Fruit fly (Drosophila melanogaster) whole organism, prepupa: ENCODE data around the gene Tg.

ENCODE experiments used
- Blimp-1 ChIP-seq: fragments of 200-800 bp; sonication (Bioruptor generic); optimal IDR thresholded peaks from 3 replicates; lab custom pipeline; 2017; ENCODE audit warnings: missing biosample characterization, missing genetic modification characterization, mild to moderate bottlenecking, moderate library complexity, missing genetic modification reagents
- CG10669 ChIP-seq: fragments of 200-800 bp; sonication (Bioruptor generic); optimal IDR thresholded peaks from 3 replicates; lab custom pipeline; 2018; ENCODE audit warnings: missing biosample characterization, mild to moderate bottlenecking, missing genetic modification characterization, moderate library complexity
- CG11294 ChIP-seq: fragments of 200-800 bp; sonication (Bioruptor generic); IDR thresholded peaks from 2 replicates; pipeline ENCODE4 v1.3.6; 2022; ENCODE audit warnings: missing biosample characterization, missing genetic modification characterization
- CG11762 ChIP-seq: fragments of 200-800 bp; sonication (Bioruptor generic); optimal IDR thresholded peaks from 3 replicates; lab custom pipeline; 2016; ENCODE audit warnings: missing biosample characterization, missing genetic modification characterization; ENCODE audit not compliant: insufficient read depth
- CG11902 ChIP-seq: fragments of 200-800 bp; sonication (Bioruptor generic); optimal IDR thresholded peaks from 3 replicates; lab custom pipeline; 2016; ENCODE audit warnings: missing biosample characterization, missing genetic modification characterization
- CG15336 ChIP-seq: fragments of 200-800 bp; sonication (Bioruptor generic); IDR thresholded peaks from 2 replicates; pipeline ENCODE4 v1.3.6; 2022; ENCODE audit warnings: missing biosample characterization, missing genetic modification characterization
- CG1621 ChIP-seq: fragments of 200-800 bp; sonication (Bioruptor generic); optimal IDR thresholded peaks from 3 replicates; lab custom pipeline; 2018; ENCODE audit warnings: missing biosample characterization, mild to moderate bottlenecking, missing genetic modification characterization
- CG16779 ChIP-seq: fragments of 200-800 bp; sonication (Bioruptor generic); optimal IDR thresholded peaks from 3 replicates; lab custom pipeline; 2017; ENCODE audit warnings: missing biosample characterization, mild to moderate bottlenecking, missing genetic modification characterization
- CG3032 ChIP-seq: fragments of 200-800 bp; optimal IDR thresholded peaks from 2 replicates; lab custom pipeline; 2019; ENCODE audit warnings: missing biosample characterization, mild to moderate bottlenecking, missing genetic modification characterization, moderate library complexity
- CG3919 ChIP-seq: fragments of 200-800 bp; sonication (Bioruptor generic); optimal IDR thresholded peaks from 3 replicates; lab custom pipeline; 2016; ENCODE audit warnings: missing biosample characterization, missing genetic modification characterization
- CG6163 ChIP-seq: fragments of 200-800 bp; sonication (Bioruptor generic); IDR thresholded peaks from 3 replicates; pipeline ENCODE4 v1.3.6; 2022; ENCODE audit warnings: missing biosample characterization, missing genetic modification characterization
- CG6792 ChIP-seq: fragments of 200-800 bp; sonication (Bioruptor generic); optimal IDR thresholded peaks from 3 replicates; lab custom pipeline; 2016; ENCODE audit warnings: missing biosample characterization, missing genetic modification characterization
- CG6808 ChIP-seq: fragments of 200-800 bp; sonication (Bioruptor generic); optimal IDR thresholded peaks from 3 replicates; lab custom pipeline; 2017; ENCODE audit warnings: missing biosample characterization, missing genetic modification characterization, mild to moderate bottlenecking, moderate library complexity, missing genetic modification reagents
- CG7368 ChIP-seq: fragments of 200-800 bp; sonication (Bioruptor generic); optimal IDR thresholded peaks from 3 replicates; lab custom pipeline; 2016; ENCODE audit warnings: missing biosample characterization, missing genetic modification characterization
- CG8119 ChIP-seq: fragments of 200-800 bp; sonication (Bioruptor generic); IDR thresholded peaks from 3 replicates; pipeline ENCODE4 v1.3.6; 2022; ENCODE audit warnings: missing biosample characterization, missing genetic modification characterization
- CG8319 ChIP-seq: fragments of 200-800 bp; sonication (Bioruptor generic); optimal IDR thresholded peaks from 3 replicates; lab custom pipeline; 2016; ENCODE audit warnings: missing biosample characterization, missing genetic modification characterization
- CG8632 ChIP-seq: fragments of 200-800 bp; sonication (Bioruptor generic); optimal IDR thresholded peaks from 3 replicates; lab custom pipeline; 2016; ENCODE audit warnings: missing biosample characterization, missing genetic modification characterization
- Eip75B ChIP-seq: fragments of 200-800 bp; sonication (Bioruptor generic); optimal IDR thresholded peaks from 3 replicates; lab custom pipeline; 2016; ENCODE audit warnings: missing biosample characterization, missing genetic modification characterization
- Eip78C ChIP-seq: fragments of 200-800 bp; sonication (Bioruptor generic); peaks from one replicate; lab custom pipeline; 2016; ENCODE audit warnings: missing biosample characterization, missing genetic modification characterization
- Eip93F ChIP-seq: fragments of 200-800 bp; sonication (Bioruptor generic); optimal IDR thresholded peaks from 2 replicates; lab custom pipeline; 2016; ENCODE audit warnings: missing biosample characterization, mild to moderate bottlenecking, missing genetic modification characterization
- Ets21C ChIP-seq: fragments of 200-800 bp; sonication (Bioruptor generic); optimal IDR thresholded peaks from 3 replicates; lab custom pipeline; 2016; ENCODE audit warnings: missing biosample characterization, missing genetic modification characterization
- Ets96B ChIP-seq: fragments of 200-800 bp; optimal IDR thresholded peaks from 2 replicates; lab custom pipeline; 2019; ENCODE audit warnings: missing biosample characterization, mild to moderate bottlenecking, missing genetic modification characterization, moderate library complexity
- Gug ChIP-seq: fragments of 200-800 bp; sonication (Bioruptor generic); IDR thresholded peaks from 2 replicates; pipeline ENCODE4 v1.3.6; 2022; ENCODE audit warnings: missing biosample characterization, missing genetic modification characterization
- Hr38 ChIP-seq: sonication (Bioruptor generic); optimal IDR thresholded peaks from 2 replicates; lab custom pipeline; 2016; ENCODE audit warnings: missing biosample characterization, missing genetic modification characterization
- Hr39 ChIP-seq: fragments of 200-800 bp; sonication (Bioruptor generic); optimal IDR thresholded peaks from 2 replicates; lab custom pipeline; 2016; ENCODE audit warnings: missing biosample characterization, missing genetic modification characterization
- Lpt ChIP-seq: fragments of 200-800 bp; sonication (Bioruptor generic); optimal IDR thresholded peaks from 3 replicates; lab custom pipeline; 2016; ENCODE audit warnings: missing biosample characterization, missing genetic modification characterization
- OdsH ChIP-seq: fragments of 200-800 bp; sonication (Bioruptor generic); optimal IDR thresholded peaks from 3 replicates; lab custom pipeline; 2016; ENCODE audit warnings: missing biosample characterization, missing genetic modification characterization
- Sox14 ChIP-seq: fragments of 200-800 bp; sonication (Bioruptor generic); optimal IDR thresholded peaks from 3 replicates; lab custom pipeline; 2016; ENCODE audit warnings: missing biosample characterization, missing genetic modification characterization
- Sox15 ChIP-seq: fragments of 200-800 bp; sonication (Bioruptor generic); optimal IDR thresholded peaks from 3 replicates; lab custom pipeline; 2016; ENCODE audit warnings: missing biosample characterization, missing genetic modification characterization
- acj6 ChIP-seq: fragments of 200-800 bp; sonication (Bioruptor generic); optimal IDR thresholded peaks from 3 replicates; lab custom pipeline; 2016; ENCODE audit warnings: missing biosample characterization, missing genetic modification characterization
- cyc ChIP-seq: fragments of 200-800 bp; sonication (Bioruptor generic); optimal IDR thresholded peaks from 3 replicates; lab custom pipeline; 2016; ENCODE audit warnings: missing biosample characterization, missing genetic modification characterization
- dsx ChIP-seq: fragments of 200-800 bp; optimal IDR thresholded peaks from 3 replicates; lab custom pipeline; 2019; ENCODE audit warnings: missing biosample characterization, mild to moderate bottlenecking, missing genetic modification characterization, moderate library complexity; ENCODE audit not compliant: poor library complexity, severe bottlenecking
- esn ChIP-seq: fragments of 200-800 bp; sonication (Bioruptor generic); optimal IDR thresholded peaks from 2 replicates; lab custom pipeline; 2016; ENCODE audit warnings: missing biosample characterization, mild to moderate bottlenecking, missing genetic modification characterization, moderate library complexity
- fd59A ChIP-seq: fragments of 200-800 bp; sonication (Bioruptor generic); optimal IDR thresholded peaks from 2 replicates; lab custom pipeline; 2017; ENCODE audit warnings: missing biosample characterization, mild to moderate bottlenecking, missing genetic modification characterization, missing genetic modification reagents
- fd85E ChIP-seq: fragments of 200-800 bp; sonication (Bioruptor generic); optimal IDR thresholded peaks from 3 replicates; lab custom pipeline; 2016; ENCODE audit warnings: missing biosample characterization, missing genetic modification characterization
- fkh ChIP-seq: fragments of 200-800 bp; sonication (Bioruptor generic); optimal IDR thresholded peaks from 3 replicates; lab custom pipeline; 2017; ENCODE audit warnings: missing biosample characterization, mild to moderate bottlenecking, missing genetic modification characterization, moderate library complexity
- lz ChIP-seq: fragments of 200-800 bp; sonication (Bioruptor generic); optimal IDR thresholded peaks from 3 replicates; lab custom pipeline; 2016; ENCODE audit warnings: missing biosample characterization, missing genetic modification characterization
- net ChIP-seq: fragments of 200-800 bp; sonication (Bioruptor generic); optimal IDR thresholded peaks from 3 replicates; lab custom pipeline; 2016; ENCODE audit warnings: missing biosample characterization, missing genetic modification characterization
- pdm3 ChIP-seq: fragments of 200-800 bp; sonication (Bioruptor generic); optimal IDR thresholded peaks from 3 replicates; lab custom pipeline; 2016; ENCODE audit warnings: missing biosample characterization, missing genetic modification characterization
- salr ChIP-seq, 2 experiments: fragments of 200-800 bp; sonication (Bioruptor generic); optimal IDR thresholded peaks; 3 replicates each; lab custom pipeline; 2016 to 2018; ENCODE audit warnings: missing biosample characterization in 2 of 2, missing genetic modification characterization in 2 of 2, mild to moderate bottlenecking in 1 of 2
- spab ChIP-seq: fragments of 200-800 bp; sonication (Bioruptor generic); optimal IDR thresholded peaks from 2 replicates; lab custom pipeline; 2017; ENCODE audit warnings: missing biosample characterization, mild to moderate bottlenecking, missing genetic modification characterization, missing genetic modification reagents
- ss ChIP-seq, 2 experiments: fragments of 200-800 bp; sonication (Bioruptor generic); optimal IDR thresholded peaks; 2 replicates in 1 of 2; 3 replicates in 1 of 2; lab custom pipeline; 2017 to 2018; ENCODE audit warnings: mild to moderate bottlenecking in 2 of 2, missing biosample characterization in 2 of 2, missing genetic modification characterization in 2 of 2, moderate library complexity in 1 of 2
- vri ChIP-seq: fragments of 200-800 bp; sonication (Bioruptor generic); optimal IDR thresholded peaks from 3 replicates; lab custom pipeline; 2016; ENCODE audit warnings: missing biosample characterization, mild to moderate bottlenecking, missing genetic modification characterization

Gene Tg

dm6 chr2L:7997290-7998079 is 13.7 kb upstream of the Tg start (continued):
- TF ChIP-seq Lpt = no peak
- TF ChIP-seq salr (GFP tag; optimal IDR thresholded peaks at IDR 0.05; lab: Kevin White, UChicago) = no peak
- TF ChIP-seq CG8319 (GFP tag; lab: Kevin White, UChicago) = no peak
- peak; percentile 4 for TF ChIP-seq CG7368 (GFP tag; lab: Kevin White, UChicago)
- TF ChIP-seq CG11762 (GFP tag; lab: Kevin White, UChicago) = peak; percentile 23
- TF ChIP-seq Gug (GFP tag; lab: Robert Waterston, UW) = 0 out of 2 replicates have a peak, but pooled peaks have one; percentile 13
- peak; percentile 32 for TF ChIP-seq CG6792 (GFP tag; lab: Kevin White, UChicago)
- TF ChIP-seq Ets21C (GFP tag; lab: Kevin White, UChicago) = no peak
- TF ChIP-seq Eip75B (GFP tag; lab: Kevin White, UChicago) = no peak
- TF ChIP-seq lz (GFP tag; lab: Kevin White, UChicago) = no peak
- TF ChIP-seq CG11902 (GFP tag; lab: Kevin White, UChicago) = no peak
- peak; percentile 26 for TF ChIP-seq CG6808
- TF ChIP-seq Hr38 (GFP tag; lab: Kevin White, UChicago) = no peak
- peak; percentile 49 for TF ChIP-seq CG3032 (tag; lab: Kevin White, UChicago)
- TF ChIP-seq Hr39 (GFP tag; lab: Kevin White, UChicago) = no peak
- TF ChIP-seq Eip78C (GFP tag; lab: Kevin White, UChicago) = peak; percentile 78
- TF ChIP-seq Sox15 = no peak

dm6 chr2L:7998080-7998457 is 13.1 kb upstream of the Tg start, which contains the start of gene CG7227:
Gene CG7227, minus strand, starts transcription at chr2L:7998151.
- TF ChIP-seq CG8119 (GFP tag; lab: Robert Waterston, UW) (no peak), CG6808 (no peak)

- no peak for TF ChIP-seq cyc (GFP tag; lab: Kevin White, UChicago)
- TF ChIP-seq dsx (GFP tag; lab: Kevin White, UChicago) = peak; percentile 53
- no peak for TF ChIP-seq Blimp-1 (GFP tag; lab: Kevin White, UChicago)
- no peak for TF ChIP-seq fd59A (GFP tag; lab: Kevin White, UChicago)
- TF ChIP-seq fkh (GFP tag; lab: Kevin White, UChicago) = peak; percentile 67
- no peak for TF ChIP-seq pdm3 (GFP tag; lab: Kevin White, UChicago)
- no peak for TF ChIP-seq CG3032 (tag; lab: Kevin White, UChicago)
- no peak for TF ChIP-seq acj6
- TF ChIP-seq esn = peak; percentile 49
- TF ChIP-seq vri (GFP tag; lab: Kevin White, UChicago) = peak; percentile 93
- no peak for TF ChIP-seq Sox15
- TF ChIP-seq CG15336 (GFP tag; lab: Robert Waterston, UW) = peak; percentile 40; the same call in 1 of the 2 replicates
- peak; percentile 2 for TF ChIP-seq CG1621 (tag; lab: Kevin White, UChicago)
- TF ChIP-seq Eip75B (GFP tag; lab: Kevin White, UChicago) = peak; percentile 29
- TF ChIP-seq Sox14 (GFP tag; lab: Kevin White, UChicago) = peak; percentile 56
- TF ChIP-seq salr (GFP tag; optimal IDR thresholded peaks at IDR 0.05; lab: Kevin White, UChicago) = peak in 1 of 2 experiments; percentile 10
- peak; percentile 2 for TF ChIP-seq OdsH (GFP tag; lab: Kevin White, UChicago)
- no peak for TF ChIP-seq CG6792 (GFP tag; lab: Kevin White, UChicago)
- TF ChIP-seq CG8319 (GFP tag; lab: Kevin White, UChicago) = no peak
- peak; percentile 45 for TF ChIP-seq CG6808
- TF ChIP-seq Eip93F (GFP tag; lab: Kevin White, UChicago) = no peak
- no peak for TF ChIP-seq Hr39 (GFP tag; lab: Kevin White, UChicago)
- no peak for TF ChIP-seq CG11762 (GFP tag; lab: Kevin White, UChicago)
- TF ChIP-seq Ets96B = peak; percentile 1
- TF ChIP-seq CG10669 (GFP tag; lab: Kevin White, UChicago) = no peak
- TF ChIP-seq CG8119 (GFP tag; lab: Robert Waterston, UW) = peak; percentile 50; the same call in 2 of the 3 replicates
- TF ChIP-seq Hr38 (GFP tag; lab: Kevin White, UChicago) = no peak
- TF ChIP-seq CG16779 = peak; percentile 39
- TF ChIP-seq lz (GFP tag; lab: Kevin White, UChicago) = no peak
- TF ChIP-seq Ets21C (GFP tag; lab: Kevin White, UChicago) = no peak
- TF ChIP-seq CG8632 (GFP tag; lab: Kevin White, UChicago) = no peak
- TF ChIP-seq CG11294 (GFP tag; lab: Robert Waterston, UW) = no peak
- TF ChIP-seq CG11902 (GFP tag; lab: Kevin White, UChicago) = no peak
- no peak for TF ChIP-seq spab (GFP tag; lab: Kevin White, UChicago)
- TF ChIP-seq Gug (GFP tag; lab: Robert Waterston, UW) = no peak
- peak; percentile 59 for TF ChIP-seq net (GFP tag; lab: Kevin White, UChicago)
- peak; percentile 47 for TF ChIP-seq CG3919
- TF ChIP-seq fd85E = no peak
- no peak for TF ChIP-seq CG6163 (GFP tag; lab: Robert Waterston, UW)
- peak; percentile 16 to 47 for TF ChIP-seq ss (GFP tag; optimal IDR thresholded peaks at IDR 0.05; lab: Kevin White, UChicago)
Measured at dm6 chr2L:7998655-7999054, 12.6 kb upstream of the Tg start, which contains the start of gene Sirup. Gene Sirup, plus strand, starts transcription at chr2L:7998869.
